Fruit fly (Drosophila melanogaster) whole organism, prepupa: Measurements from ENCODE around the gene CG14050.

ENCODE experiments used
- CG10631 ChIP-seq: fragments of 200-800 bp; sonication (Bioruptor generic); optimal IDR thresholded peaks from 2 replicates; lab custom pipeline; 2016; ENCODE audit warnings: missing biosample characterization, missing genetic modification characterization
- CG10669 ChIP-seq: fragments of 200-800 bp; sonication (Bioruptor generic); optimal IDR thresholded peaks from 3 replicates; lab custom pipeline; 2018; ENCODE audit warnings: missing biosample characterization, mild to moderate bottlenecking, missing genetic modification characterization, moderate library complexity
- CG11294 ChIP-seq: fragments of 200-800 bp; sonication (Bioruptor generic); IDR thresholded peaks from 2 replicates; pipeline ENCODE4 v1.3.6; 2022; ENCODE audit warnings: missing biosample characterization, missing genetic modification characterization
- CG11762 ChIP-seq: fragments of 200-800 bp; sonication (Bioruptor generic); optimal IDR thresholded peaks from 3 replicates; lab custom pipeline; 2016; ENCODE audit warnings: missing biosample characterization, missing genetic modification characterization; ENCODE audit not compliant: insufficient read depth
- CG11902 ChIP-seq: fragments of 200-800 bp; sonication (Bioruptor generic); optimal IDR thresholded peaks from 3 replicates; lab custom pipeline; 2016; ENCODE audit warnings: missing biosample characterization, missing genetic modification characterization
- CG15336 ChIP-seq: fragments of 200-800 bp; sonication (Bioruptor generic); IDR thresholded peaks from 2 replicates; pipeline ENCODE4 v1.3.6; 2022; ENCODE audit warnings: missing biosample characterization, missing genetic modification characterization
- CG1621 ChIP-seq: fragments of 200-800 bp; sonication (Bioruptor generic); optimal IDR thresholded peaks from 3 replicates; lab custom pipeline; 2018; ENCODE audit warnings: missing biosample characterization, mild to moderate bottlenecking, missing genetic modification characterization
- CG16779 ChIP-seq: fragments of 200-800 bp; sonication (Bioruptor generic); optimal IDR thresholded peaks from 3 replicates; lab custom pipeline; 2017; ENCODE audit warnings: missing biosample characterization, mild to moderate bottlenecking, missing genetic modification characterization
- CG3032 ChIP-seq: fragments of 200-800 bp; optimal IDR thresholded peaks from 2 replicates; lab custom pipeline; 2019; ENCODE audit warnings: missing biosample characterization, mild to moderate bottlenecking, missing genetic modification characterization, moderate library complexity
- CG32006 ChIP-seq: fragments of 200-800 bp; sonication (Bioruptor generic); optimal IDR thresholded peaks from 3 replicates; lab custom pipeline; 2017; ENCODE audit warnings: missing biosample characterization, mild to moderate bottlenecking, missing genetic modification characterization
- CG34406 ChIP-seq: fragments of 200-800 bp; sonication (Bioruptor generic); optimal IDR thresholded peaks from 3 replicates; lab custom pipeline; 2016; ENCODE audit warnings: missing biosample characterization, missing genetic modification characterization
- CG3919 ChIP-seq: fragments of 200-800 bp; sonication (Bioruptor generic); optimal IDR thresholded peaks from 3 replicates; lab custom pipeline; 2016; ENCODE audit warnings: missing biosample characterization, missing genetic modification characterization
- CG4318 ChIP-seq: fragments of 200-800 bp; sonication (Bioruptor generic); optimal IDR thresholded peaks from 3 replicates; lab custom pipeline; 2017; ENCODE audit warnings: missing biosample characterization, mild to moderate bottlenecking, missing genetic modification characterization
- CG6276 ChIP-seq: fragments of 200-800 bp; sonication (Bioruptor generic); optimal IDR thresholded peaks from 2 replicates; lab custom pipeline; 2017; ENCODE audit warnings: missing biosample characterization, mild to moderate bottlenecking, missing genetic modification characterization
- CG6792 ChIP-seq: fragments of 200-800 bp; sonication (Bioruptor generic); optimal IDR thresholded peaks from 3 replicates; lab custom pipeline; 2016; ENCODE audit warnings: missing biosample characterization, missing genetic modification characterization
- CG6808 ChIP-seq: fragments of 200-800 bp; sonication (Bioruptor generic); optimal IDR thresholded peaks from 3 replicates; lab custom pipeline; 2017; ENCODE audit warnings: missing biosample characterization, missing genetic modification characterization, mild to moderate bottlenecking, moderate library complexity, missing genetic modification reagents
- CG7368 ChIP-seq: fragments of 200-800 bp; sonication (Bioruptor generic); optimal IDR thresholded peaks from 3 replicates; lab custom pipeline; 2016; ENCODE audit warnings: missing biosample characterization, missing genetic modification characterization
- CG8119 ChIP-seq: fragments of 200-800 bp; sonication (Bioruptor generic); IDR thresholded peaks from 3 replicates; pipeline ENCODE4 v1.3.6; 2022; ENCODE audit warnings: missing biosample characterization, missing genetic modification characterization
- CG8319 ChIP-seq: fragments of 200-800 bp; sonication (Bioruptor generic); optimal IDR thresholded peaks from 3 replicates; lab custom pipeline; 2016; ENCODE audit warnings: missing biosample characterization, missing genetic modification characterization
- CG9139 ChIP-seq: fragments of 200-800 bp; sonication (Bioruptor generic); optimal IDR thresholded peaks from 3 replicates; lab custom pipeline; 2017; ENCODE audit warnings: missing biosample characterization, mild to moderate bottlenecking, missing genetic modification characterization
- Eip78C ChIP-seq: fragments of 200-800 bp; sonication (Bioruptor generic); peaks from one replicate; lab custom pipeline; 2016; ENCODE audit warnings: missing biosample characterization, missing genetic modification characterization
- Eip93F ChIP-seq: fragments of 200-800 bp; sonication (Bioruptor generic); optimal IDR thresholded peaks from 2 replicates; lab custom pipeline; 2016; ENCODE audit warnings: missing biosample characterization, mild to moderate bottlenecking, missing genetic modification characterization
- Ets21C ChIP-seq: fragments of 200-800 bp; sonication (Bioruptor generic); optimal IDR thresholded peaks from 3 replicates; lab custom pipeline; 2016; ENCODE audit warnings: missing biosample characterization, missing genetic modification characterization
- Ets96B ChIP-seq: fragments of 200-800 bp; optimal IDR thresholded peaks from 2 replicates; lab custom pipeline; 2019; ENCODE audit warnings: missing biosample characterization, mild to moderate bottlenecking, missing genetic modification characterization, moderate library complexity
- Hr38 ChIP-seq: sonication (Bioruptor generic); optimal IDR thresholded peaks from 2 replicates; lab custom pipeline; 2016; ENCODE audit warnings: missing biosample characterization, missing genetic modification characterization
- Hr39 ChIP-seq: fragments of 200-800 bp; sonication (Bioruptor generic); optimal IDR thresholded peaks from 2 replicates; lab custom pipeline; 2016; ENCODE audit warnings: missing biosample characterization, missing genetic modification characterization
- Lpt ChIP-seq: fragments of 200-800 bp; sonication (Bioruptor generic); optimal IDR thresholded peaks from 3 replicates; lab custom pipeline; 2016; ENCODE audit warnings: missing biosample characterization, missing genetic modification characterization
- Met ChIP-seq: fragments of 200-800 bp; sonication (Bioruptor generic); optimal IDR thresholded peaks from 3 replicates; lab custom pipeline; 2016; ENCODE audit warnings: missing biosample characterization, missing genetic modification characterization
- OdsH ChIP-seq: fragments of 200-800 bp; sonication (Bioruptor generic); optimal IDR thresholded peaks from 3 replicates; lab custom pipeline; 2016; ENCODE audit warnings: missing biosample characterization, missing genetic modification characterization
- Smox ChIP-seq: fragments of 200-800 bp; sonication (Bioruptor generic); optimal IDR thresholded peaks from 3 replicates; lab custom pipeline; 2016; ENCODE audit warnings: missing biosample characterization, missing genetic modification characterization
- Sox102F ChIP-seq: fragments of 200-800 bp; sonication (Bioruptor generic); optimal IDR thresholded peaks from 2 replicates; lab custom pipeline; 2016; ENCODE audit warnings: missing biosample characterization, mild to moderate bottlenecking, missing genetic modification characterization
- Sox14 ChIP-seq: fragments of 200-800 bp; sonication (Bioruptor generic); optimal IDR thresholded peaks from 3 replicates; lab custom pipeline; 2016; ENCODE audit warnings: missing biosample characterization, missing genetic modification characterization
- Sox15 ChIP-seq: fragments of 200-800 bp; sonication (Bioruptor generic); optimal IDR thresholded peaks from 3 replicates; lab custom pipeline; 2016; ENCODE audit warnings: missing biosample characterization, missing genetic modification characterization
- achi ChIP-seq: fragments of 200-800 bp; sonication (Bioruptor generic); optimal IDR thresholded peaks from 3 replicates; lab custom pipeline; 2016; ENCODE audit warnings: missing biosample characterization, missing genetic modification characterization
- acj6 ChIP-seq: fragments of 200-800 bp; sonication (Bioruptor generic); optimal IDR thresholded peaks from 3 replicates; lab custom pipeline; 2016; ENCODE audit warnings: missing biosample characterization, missing genetic modification characterization
- cyc ChIP-seq: fragments of 200-800 bp; sonication (Bioruptor generic); optimal IDR thresholded peaks from 3 replicates; lab custom pipeline; 2016; ENCODE audit warnings: missing biosample characterization, missing genetic modification characterization
- dac ChIP-seq: fragments of 200-800 bp; sonication (Bioruptor generic); optimal IDR thresholded peaks from 2 replicates; lab custom pipeline; 2017; ENCODE audit warnings: missing biosample characterization, mild to moderate bottlenecking, missing genetic modification characterization
- dsx ChIP-seq: fragments of 200-800 bp; optimal IDR thresholded peaks from 3 replicates; lab custom pipeline; 2019; ENCODE audit warnings: missing biosample characterization, mild to moderate bottlenecking, missing genetic modification characterization, moderate library complexity; ENCODE audit not compliant: poor library complexity, severe bottlenecking
- eg ChIP-seq: fragments of 200-800 bp; sonication (Bioruptor generic); IDR thresholded peaks from 3 replicates; pipeline ENCODE4 v1.3.6; 2022; ENCODE audit warnings: missing biosample characterization, missing genetic modification characterization
- esn ChIP-seq: fragments of 200-800 bp; sonication (Bioruptor generic); optimal IDR thresholded peaks from 2 replicates; lab custom pipeline; 2016; ENCODE audit warnings: missing biosample characterization, mild to moderate bottlenecking, missing genetic modification characterization, moderate library complexity
- fd85E ChIP-seq: fragments of 200-800 bp; sonication (Bioruptor generic); optimal IDR thresholded peaks from 3 replicates; lab custom pipeline; 2016; ENCODE audit warnings: missing biosample characterization, missing genetic modification characterization
- fkh ChIP-seq: fragments of 200-800 bp; sonication (Bioruptor generic); optimal IDR thresholded peaks from 3 replicates; lab custom pipeline; 2017; ENCODE audit warnings: missing biosample characterization, mild to moderate bottlenecking, missing genetic modification characterization, moderate library complexity
- lz ChIP-seq: fragments of 200-800 bp; sonication (Bioruptor generic); optimal IDR thresholded peaks from 3 replicates; lab custom pipeline; 2016; ENCODE audit warnings: missing biosample characterization, missing genetic modification characterization
- net ChIP-seq: fragments of 200-800 bp; sonication (Bioruptor generic); optimal IDR thresholded peaks from 3 replicates; lab custom pipeline; 2016; ENCODE audit warnings: missing biosample characterization, missing genetic modification characterization
- salr ChIP-seq, 2 experiments: fragments of 200-800 bp; sonication (Bioruptor generic); optimal IDR thresholded peaks; 3 replicates each; lab custom pipeline; 2016 to 2018; ENCODE audit warnings: missing biosample characterization in 2 of 2, missing genetic modification characterization in 2 of 2, mild to moderate bottlenecking in 1 of 2
- spab ChIP-seq: fragments of 200-800 bp; sonication (Bioruptor generic); optimal IDR thresholded peaks from 2 replicates; lab custom pipeline; 2017; ENCODE audit warnings: missing biosample characterization, mild to moderate bottlenecking, missing genetic modification characterization, missing genetic modification reagents
- ss ChIP-seq, 2 experiments: fragments of 200-800 bp; sonication (Bioruptor generic); optimal IDR thresholded peaks; 2 replicates in 1 of 2; 3 replicates in 1 of 2; lab custom pipeline; 2017 to 2018; ENCODE audit warnings: mild to moderate bottlenecking in 2 of 2, missing biosample characterization in 2 of 2, missing genetic modification characterization in 2 of 2, moderate library complexity in 1 of 2
- svp ChIP-seq: fragments of 200-800 bp; sonication (Bioruptor generic); peaks from one replicate; lab custom pipeline; 2016; ENCODE audit warnings: missing biosample characterization, missing genetic modification characterization
- topi ChIP-seq: fragments of 200-800 bp; sonication (Bioruptor generic); optimal IDR thresholded peaks from 3 replicates; lab custom pipeline; 2016; ENCODE audit warnings: missing biosample characterization, missing genetic modification characterization

The CG14050 gene

dm6 chrX:2332784-2333183 is 6.8 kb upstream of the CG14050 start:
- peak; percentile 35 for TF ChIP-seq fkh (GFP tag; lab: Kevin White, UChicago)
- no peak for TF ChIP-seq CG11294 (GFP tag; lab: Robert Waterston, UW)
- TF ChIP-seq svp (GFP tag; lab: Kevin White, UChicago): peak; percentile 56
- no peak for TF ChIP-seq Ets96B (tag; lab: Kevin White, UChicago)
- no peak for TF ChIP-seq CG3919 (GFP tag; lab: Kevin White, UChicago)
- no peak for TF ChIP-seq Hr38

dm6 chrX:2329312-2329711 is 3.3 kb upstream of the CG14050 start:
- TF ChIP-seq CG3919 (GFP tag; lab: Kevin White, UChicago) (peak; percentile 65), Lpt (GFP tag; lab: Kevin White, UChicago) (no peak), dsx (GFP tag; lab: Kevin White, UChicago) (peak; percentile 47), Ets96B (tag; lab: Kevin White, UChicago) (peak; percentile 55), Eip78C (peak; percentile 91), svp (GFP tag; lab: Kevin White, UChicago) (peak; percentile 91), CG6808 (GFP tag; lab: Kevin White, UChicago) (peak; percentile 40), Smox (GFP tag; lab: Kevin White, UChicago) (peak; percentile 73), Met (no peak), CG34406 (GFP tag; lab: Kevin White, UChicago) (peak; percentile 64), CG11294 (GFP tag; lab: Robert Waterston, UW) (no peak), Sox102F (GFP tag; lab: Kevin White, UChicago) (peak; percentile 77), CG10669 (GFP tag; lab: Kevin White, UChicago) (peak; percentile 59), CG32006 (GFP tag; lab: Kevin White, UChicago) (peak; percentile 25), CG7368 (GFP tag; lab: Kevin White, UChicago) (peak; percentile 63), Hr38 (no peak), Hr39 (GFP tag; lab: Kevin White, UChicago) (peak; percentile 73), CG6792 (GFP tag; lab: Kevin White, UChicago) (peak; percentile 80), Sox15 (peak; percentile 56), lz (GFP tag; lab: Kevin White, UChicago) (peak; percentile 76), cyc (GFP tag; lab: Kevin White, UChicago) (peak; percentile 73), CG11902 (GFP tag; lab: Kevin White, UChicago) (peak; percentile 37), Ets21C (GFP tag; lab: Kevin White, UChicago) (peak; percentile 49), net (GFP tag; lab: Kevin White, UChicago) (peak; percentile 55), CG1621 (peak; percentile 4), ss (GFP tag; optimal IDR thresholded peaks at IDR 0.05; lab: Kevin White, UChicago) (peak; percentile 36 to 72), Eip93F (GFP tag; lab: Kevin White, UChicago) (peak; percentile 43), CG15336 (no peak), fkh (GFP tag; lab: Kevin White, UChicago) (peak; percentile 11), topi (GFP tag; lab: Kevin White, UChicago) (peak; percentile 77), fd85E (GFP tag; lab: Kevin White, UChicago) (no peak), OdsH (peak; percentile 68), salr (GFP tag; optimal IDR thresholded peaks at IDR 0.05; lab: Kevin White, UChicago) (peak in 1 of 2 experiments; percentile 8), Sox14 (GFP tag; lab: Kevin White, UChicago) (peak; percentile 67), CG9139 (GFP tag; lab: Kevin White, UChicago) (peak; percentile 35), CG16779 (tag; lab: Kevin White, UChicago) (no peak), CG8119 (GFP tag; lab: Robert Waterston, UW) (0 out of 3 replicates have a peak, but pooled peaks have one; percentile 29), achi (GFP tag; lab: Kevin White, UChicago) (peak; percentile 66), CG4318 (GFP tag; lab: Kevin White, UChicago) (no peak), CG6276 (no peak), dac (no peak), CG8319 (GFP tag; lab: Kevin White, UChicago) (no peak), acj6 (GFP tag; lab: Kevin White, UChicago) (peak; percentile 68), CG10631 (peak; percentile 59), spab (GFP tag; lab: Kevin White, UChicago) (peak; percentile 50), eg (GFP tag; lab: Robert Waterston, UW) (no peak), CG3032 (peak; percentile 51), CG11762 (peak; percentile 43), esn (peak; percentile 83)
